Fruit fly (Drosophila melanogaster) whole organism, prepupa: ENCODE results near the gene Cpr66D.

ENCODE experiments used
- Blimp-1 ChIP-seq: fragments of 200-800 bp; sonication (Bioruptor generic); optimal IDR thresholded peaks from 3 replicates; lab custom pipeline; 2017; ENCODE audit warnings: missing biosample characterization, missing genetic modification characterization, mild to moderate bottlenecking, moderate library complexity, missing genetic modification reagents
- CG10631 ChIP-seq: fragments of 200-800 bp; sonication (Bioruptor generic); optimal IDR thresholded peaks from 2 replicates; lab custom pipeline; 2016; ENCODE audit warnings: missing biosample characterization, missing genetic modification characterization
- CG10669 ChIP-seq: fragments of 200-800 bp; sonication (Bioruptor generic); optimal IDR thresholded peaks from 3 replicates; lab custom pipeline; 2018; ENCODE audit warnings: missing biosample characterization, mild to moderate bottlenecking, missing genetic modification characterization, moderate library complexity
- CG11294 ChIP-seq: fragments of 200-800 bp; sonication (Bioruptor generic); IDR thresholded peaks from 2 replicates; pipeline ENCODE4 v1.3.6; 2022; ENCODE audit warnings: missing biosample characterization, missing genetic modification characterization
- CG11762 ChIP-seq: fragments of 200-800 bp; sonication (Bioruptor generic); optimal IDR thresholded peaks from 3 replicates; lab custom pipeline; 2016; ENCODE audit warnings: missing biosample characterization, missing genetic modification characterization; ENCODE audit not compliant: insufficient read depth
- CG11902 ChIP-seq: fragments of 200-800 bp; sonication (Bioruptor generic); optimal IDR thresholded peaks from 3 replicates; lab custom pipeline; 2016; ENCODE audit warnings: missing biosample characterization, missing genetic modification characterization
- CG15336 ChIP-seq: fragments of 200-800 bp; sonication (Bioruptor generic); IDR thresholded peaks from 2 replicates; pipeline ENCODE4 v1.3.6; 2022; ENCODE audit warnings: missing biosample characterization, missing genetic modification characterization
- CG3032 ChIP-seq: fragments of 200-800 bp; optimal IDR thresholded peaks from 2 replicates; lab custom pipeline; 2019; ENCODE audit warnings: missing biosample characterization, mild to moderate bottlenecking, missing genetic modification characterization, moderate library complexity
- CG31627 ChIP-seq: fragments of 200-800 bp; sonication (Bioruptor generic); optimal IDR thresholded peaks from 3 replicates; lab custom pipeline; 2016; ENCODE audit warnings: missing biosample characterization, missing genetic modification characterization
- CG32006 ChIP-seq: fragments of 200-800 bp; sonication (Bioruptor generic); optimal IDR thresholded peaks from 3 replicates; lab custom pipeline; 2017; ENCODE audit warnings: missing biosample characterization, mild to moderate bottlenecking, missing genetic modification characterization
- CG3919 ChIP-seq: fragments of 200-800 bp; sonication (Bioruptor generic); optimal IDR thresholded peaks from 3 replicates; lab custom pipeline; 2016; ENCODE audit warnings: missing biosample characterization, missing genetic modification characterization
- CG6163 ChIP-seq: fragments of 200-800 bp; sonication (Bioruptor generic); IDR thresholded peaks from 3 replicates; pipeline ENCODE4 v1.3.6; 2022; ENCODE audit warnings: missing biosample characterization, missing genetic modification characterization
- CG6276 ChIP-seq: fragments of 200-800 bp; sonication (Bioruptor generic); optimal IDR thresholded peaks from 2 replicates; lab custom pipeline; 2017; ENCODE audit warnings: missing biosample characterization, mild to moderate bottlenecking, missing genetic modification characterization
- CG6792 ChIP-seq: fragments of 200-800 bp; sonication (Bioruptor generic); optimal IDR thresholded peaks from 3 replicates; lab custom pipeline; 2016; ENCODE audit warnings: missing biosample characterization, missing genetic modification characterization
- CG6808 ChIP-seq: fragments of 200-800 bp; sonication (Bioruptor generic); optimal IDR thresholded peaks from 3 replicates; lab custom pipeline; 2017; ENCODE audit warnings: missing biosample characterization, missing genetic modification characterization, mild to moderate bottlenecking, moderate library complexity, missing genetic modification reagents
- CG6854 ChIP-seq: fragments of 200-800 bp; sonication (Bioruptor generic); optimal IDR thresholded peaks from 2 replicates; lab custom pipeline; 2017; ENCODE audit warnings: missing biosample characterization, mild to moderate bottlenecking, missing genetic modification characterization
- CG8319 ChIP-seq: fragments of 200-800 bp; sonication (Bioruptor generic); optimal IDR thresholded peaks from 3 replicates; lab custom pipeline; 2016; ENCODE audit warnings: missing biosample characterization, missing genetic modification characterization
- CG8632 ChIP-seq: fragments of 200-800 bp; sonication (Bioruptor generic); optimal IDR thresholded peaks from 3 replicates; lab custom pipeline; 2016; ENCODE audit warnings: missing biosample characterization, missing genetic modification characterization
- Eip75B ChIP-seq: fragments of 200-800 bp; sonication (Bioruptor generic); optimal IDR thresholded peaks from 3 replicates; lab custom pipeline; 2016; ENCODE audit warnings: missing biosample characterization, missing genetic modification characterization
- Eip78C ChIP-seq: fragments of 200-800 bp; sonication (Bioruptor generic); peaks from one replicate; lab custom pipeline; 2016; ENCODE audit warnings: missing biosample characterization, missing genetic modification characterization
- Eip93F ChIP-seq: fragments of 200-800 bp; sonication (Bioruptor generic); optimal IDR thresholded peaks from 2 replicates; lab custom pipeline; 2016; ENCODE audit warnings: missing biosample characterization, mild to moderate bottlenecking, missing genetic modification characterization
- Gug ChIP-seq: fragments of 200-800 bp; sonication (Bioruptor generic); IDR thresholded peaks from 2 replicates; pipeline ENCODE4 v1.3.6; 2022; ENCODE audit warnings: missing biosample characterization, missing genetic modification characterization
- Hr38 ChIP-seq: sonication (Bioruptor generic); optimal IDR thresholded peaks from 2 replicates; lab custom pipeline; 2016; ENCODE audit warnings: missing biosample characterization, missing genetic modification characterization
- Hr39 ChIP-seq: fragments of 200-800 bp; sonication (Bioruptor generic); optimal IDR thresholded peaks from 2 replicates; lab custom pipeline; 2016; ENCODE audit warnings: missing biosample characterization, missing genetic modification characterization
- Hr4 ChIP-seq: fragments of 200-800 bp; sonication (Bioruptor generic); optimal IDR thresholded peaks from 3 replicates; lab custom pipeline; 2016; ENCODE audit warnings: missing biosample characterization, missing genetic modification characterization
- Met ChIP-seq: fragments of 200-800 bp; sonication (Bioruptor generic); optimal IDR thresholded peaks from 3 replicates; lab custom pipeline; 2016; ENCODE audit warnings: missing biosample characterization, missing genetic modification characterization
- OdsH ChIP-seq: fragments of 200-800 bp; sonication (Bioruptor generic); optimal IDR thresholded peaks from 3 replicates; lab custom pipeline; 2016; ENCODE audit warnings: missing biosample characterization, missing genetic modification characterization
- Smox ChIP-seq: fragments of 200-800 bp; sonication (Bioruptor generic); optimal IDR thresholded peaks from 3 replicates; lab custom pipeline; 2016; ENCODE audit warnings: missing biosample characterization, missing genetic modification characterization
- Sox102F ChIP-seq: fragments of 200-800 bp; sonication (Bioruptor generic); optimal IDR thresholded peaks from 2 replicates; lab custom pipeline; 2016; ENCODE audit warnings: missing biosample characterization, mild to moderate bottlenecking, missing genetic modification characterization
- Sox15 ChIP-seq: fragments of 200-800 bp; sonication (Bioruptor generic); optimal IDR thresholded peaks from 3 replicates; lab custom pipeline; 2016; ENCODE audit warnings: missing biosample characterization, missing genetic modification characterization
- achi ChIP-seq: fragments of 200-800 bp; sonication (Bioruptor generic); optimal IDR thresholded peaks from 3 replicates; lab custom pipeline; 2016; ENCODE audit warnings: missing biosample characterization, missing genetic modification characterization
- acj6 ChIP-seq: fragments of 200-800 bp; sonication (Bioruptor generic); optimal IDR thresholded peaks from 3 replicates; lab custom pipeline; 2016; ENCODE audit warnings: missing biosample characterization, missing genetic modification characterization
- dsx ChIP-seq: fragments of 200-800 bp; optimal IDR thresholded peaks from 3 replicates; lab custom pipeline; 2019; ENCODE audit warnings: missing biosample characterization, mild to moderate bottlenecking, missing genetic modification characterization, moderate library complexity; ENCODE audit not compliant: poor library complexity, severe bottlenecking
- eg ChIP-seq: fragments of 200-800 bp; sonication (Bioruptor generic); IDR thresholded peaks from 3 replicates; pipeline ENCODE4 v1.3.6; 2022; ENCODE audit warnings: missing biosample characterization, missing genetic modification characterization
- esn ChIP-seq: fragments of 200-800 bp; sonication (Bioruptor generic); optimal IDR thresholded peaks from 2 replicates; lab custom pipeline; 2016; ENCODE audit warnings: missing biosample characterization, mild to moderate bottlenecking, missing genetic modification characterization, moderate library complexity
- fd59A ChIP-seq: fragments of 200-800 bp; sonication (Bioruptor generic); optimal IDR thresholded peaks from 2 replicates; lab custom pipeline; 2017; ENCODE audit warnings: missing biosample characterization, mild to moderate bottlenecking, missing genetic modification characterization, missing genetic modification reagents
- fd85E ChIP-seq: fragments of 200-800 bp; sonication (Bioruptor generic); optimal IDR thresholded peaks from 3 replicates; lab custom pipeline; 2016; ENCODE audit warnings: missing biosample characterization, missing genetic modification characterization
- lz ChIP-seq: fragments of 200-800 bp; sonication (Bioruptor generic); optimal IDR thresholded peaks from 3 replicates; lab custom pipeline; 2016; ENCODE audit warnings: missing biosample characterization, missing genetic modification characterization
- net ChIP-seq: fragments of 200-800 bp; sonication (Bioruptor generic); optimal IDR thresholded peaks from 3 replicates; lab custom pipeline; 2016; ENCODE audit warnings: missing biosample characterization, missing genetic modification characterization
- salr ChIP-seq, 2 experiments: fragments of 200-800 bp; sonication (Bioruptor generic); optimal IDR thresholded peaks; 3 replicates each; lab custom pipeline; 2016 to 2018; ENCODE audit warnings: missing biosample characterization in 2 of 2, missing genetic modification characterization in 2 of 2, mild to moderate bottlenecking in 1 of 2
- spab ChIP-seq: fragments of 200-800 bp; sonication (Bioruptor generic); optimal IDR thresholded peaks from 2 replicates; lab custom pipeline; 2017; ENCODE audit warnings: missing biosample characterization, mild to moderate bottlenecking, missing genetic modification characterization, missing genetic modification reagents
- ss ChIP-seq, 2 experiments: fragments of 200-800 bp; sonication (Bioruptor generic); optimal IDR thresholded peaks; 2 replicates in 1 of 2; 3 replicates in 1 of 2; lab custom pipeline; 2017 to 2018; ENCODE audit warnings: mild to moderate bottlenecking in 2 of 2, missing biosample characterization in 2 of 2, missing genetic modification characterization in 2 of 2, moderate library complexity in 1 of 2
- svp ChIP-seq: fragments of 200-800 bp; sonication (Bioruptor generic); peaks from one replicate; lab custom pipeline; 2016; ENCODE audit warnings: missing biosample characterization, missing genetic modification characterization
- topi ChIP-seq: fragments of 200-800 bp; sonication (Bioruptor generic); optimal IDR thresholded peaks from 3 replicates; lab custom pipeline; 2016; ENCODE audit warnings: missing biosample characterization, missing genetic modification characterization
- vri ChIP-seq: fragments of 200-800 bp; sonication (Bioruptor generic); optimal IDR thresholded peaks from 3 replicates; lab custom pipeline; 2016; ENCODE audit warnings: missing biosample characterization, mild to moderate bottlenecking, missing genetic modification characterization

Gene Cpr66D

DNA sequence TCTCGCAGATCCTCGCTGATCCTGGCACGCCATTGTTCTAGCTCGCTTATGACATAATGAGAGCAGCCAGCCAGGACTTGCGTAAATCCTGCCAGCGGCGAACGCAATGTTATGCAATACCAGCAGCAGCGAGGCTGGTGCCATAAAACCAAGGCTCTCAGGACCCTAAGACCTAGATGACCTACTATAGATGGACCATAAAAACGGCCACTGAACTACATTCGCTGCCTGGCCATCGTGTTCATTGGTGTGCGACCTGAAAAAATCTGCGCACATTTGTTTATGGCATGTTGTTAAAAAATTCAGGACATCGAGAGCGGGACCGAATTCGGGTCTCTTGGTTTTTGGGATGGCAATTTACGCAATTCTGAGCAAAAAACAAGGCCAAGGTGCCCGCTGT lies 13.3 kb downstream of the Cpr66D start:
- TF ChIP-seq Eip78C (GFP tag; lab: Kevin White, UChicago) = peak; percentile 19
- no peak for TF ChIP-seq Sox15 (GFP tag; lab: Kevin White, UChicago)
- TF ChIP-seq, all 60 proteins: peak for 1

dm6 chr3L:8655217-8655896 lies 15.1 kb downstream of the Cpr66D start:
- TF ChIP-seq CG8632 (no peak), Eip93F (GFP tag; lab: Kevin White, UChicago) (no peak), Met (GFP tag; lab: Kevin White, UChicago) (no peak), CG6792 (GFP tag; lab: Kevin White, UChicago) (no peak), CG32006 (no peak)

DNA sequence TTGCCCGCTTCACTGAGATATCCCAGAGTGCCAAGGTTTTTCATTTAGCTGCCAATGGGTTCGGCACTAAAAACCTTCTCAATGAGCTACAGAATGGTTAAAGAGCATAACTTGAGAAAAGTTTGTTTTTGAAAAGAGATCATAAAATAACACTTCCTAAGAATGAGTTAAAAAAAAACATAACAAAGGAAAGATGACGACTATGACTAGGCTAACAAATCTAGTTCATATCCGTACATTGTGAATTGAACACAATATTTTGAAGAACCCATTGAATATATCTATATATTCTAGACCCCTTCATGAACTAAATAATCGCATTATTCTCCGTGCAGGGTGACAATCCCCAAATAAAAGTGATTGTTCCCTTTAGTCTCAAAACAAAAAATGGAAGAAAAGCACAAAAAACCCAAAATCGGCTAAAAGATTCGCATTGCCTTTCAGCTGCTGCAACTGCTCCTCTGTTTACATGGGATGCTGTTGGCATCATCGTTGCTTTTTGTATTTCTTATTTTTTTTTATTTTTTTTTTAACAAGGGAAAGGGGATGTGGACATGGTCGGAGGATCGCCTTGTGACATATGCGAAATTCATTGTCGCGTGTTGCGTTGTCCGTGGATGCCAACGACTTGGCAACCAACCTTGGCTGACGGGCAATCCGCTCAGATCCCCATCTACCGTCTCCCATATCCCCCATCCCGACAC lies 16.6 kb downstream of the Cpr66D start:
- TF ChIP-seq CG6792 (GFP tag; lab: Kevin White, UChicago) = peak; percentile 90
- peak; percentile 52 for TF ChIP-seq dsx (GFP tag; lab: Kevin White, UChicago)
- peak; percentile 97 for TF ChIP-seq topi (GFP tag; lab: Kevin White, UChicago)
- peak; percentile 80 for TF ChIP-seq net (GFP tag; lab: Kevin White, UChicago)
- TF ChIP-seq lz = peak; percentile 91
- TF ChIP-seq eg = no peak
- TF ChIP-seq Sox102F = peak; percentile 96
- TF ChIP-seq acj6 (GFP tag; lab: Kevin White, UChicago) = peak; percentile 95
- peak; percentile 95 for TF ChIP-seq CG8632
- no peak for TF ChIP-seq CG6276
- peak; percentile 69 for TF ChIP-seq fd85E (GFP tag; lab: Kevin White, UChicago)
- no peak for TF ChIP-seq CG32006
- peak; percentile 70 for TF ChIP-seq CG10631 (GFP tag; lab: Kevin White, UChicago)
- peak; percentile 68 for TF ChIP-seq spab
- TF ChIP-seq CG11762 = peak; percentile 88
- TF ChIP-seq CG11294 = no peak
- TF ChIP-seq fd59A (GFP tag; lab: Kevin White, UChicago) = peak; percentile 75
- peak; percentile 97 for TF ChIP-seq CG11902 (GFP tag; lab: Kevin White, UChicago)
- peak; percentile 85 for TF ChIP-seq Eip75B (GFP tag; lab: Kevin White, UChicago)
- no peak for TF ChIP-seq Gug
- TF ChIP-seq CG3919 (GFP tag; lab: Kevin White, UChicago) = peak; percentile 93
- peak; percentile 95 for TF ChIP-seq esn (GFP tag; lab: Kevin White, UChicago)
- TF ChIP-seq svp = peak; percentile 89
- TF ChIP-seq CG6163 = peak; percentile 32; the same call in 1 of the 3 replicates
- peak; percentile 85 for TF ChIP-seq Blimp-1 (GFP tag; lab: Kevin White, UChicago)
- TF ChIP-seq CG3032 = peak; percentile 73
- TF ChIP-seq CG8319 (GFP tag; lab: Kevin White, UChicago) = peak; percentile 93
- TF ChIP-seq Hr4 = no peak
- TF ChIP-seq CG15336 (GFP tag; lab: Robert Waterston, UW) = no peak
- TF ChIP-seq ss (GFP tag; optimal IDR thresholded peaks at IDR 0.05; lab: Kevin White, UChicago) = peak; percentile 63 to 73
- peak; percentile 81 for TF ChIP-seq CG10669 (GFP tag; lab: Kevin White, UChicago)
- peak; percentile 97 for TF ChIP-seq CG31627 (GFP tag; lab: Kevin White, UChicago)
- TF ChIP-seq CG6808 (GFP tag; lab: Kevin White, UChicago) = peak; percentile 72
- peak; percentile 89 for TF ChIP-seq achi
- TF ChIP-seq vri = peak; percentile 84
- TF ChIP-seq CG6854 = peak; percentile 80
- peak; percentile 41 to 54 for TF ChIP-seq salr (GFP tag; optimal IDR thresholded peaks at IDR 0.05; lab: Kevin White, UChicago)
- TF ChIP-seq Hr38 (GFP tag; lab: Kevin White, UChicago) = no peak
- peak; percentile 95 for TF ChIP-seq Smox (GFP tag; lab: Kevin White, UChicago)
- peak; percentile 93 for TF ChIP-seq OdsH
- peak; percentile 96 for TF ChIP-seq Hr39 (GFP tag; lab: Kevin White, UChicago)
- TF ChIP-seq Eip93F (GFP tag; lab: Kevin White, UChicago) = no peak
